Worm (Caenorhabditis elegans): ENCODE data around the gene srj-53.

The srj-53 gene

ce11 chrV:723895-724352, 29.4 kb upstream of the srj-53 start, which contains the start of gene fbxb-72:
fbxb-72 (minus strand) TSS chrV:723952.
- TF ChIP-seq T07F8.4 (tag; optimal IDR thresholded peaks at IDR 0.05) = no peak
- peak; percentile 38 for TF ChIP-seq gei-17 (GFP tag; optimal IDR thresholded peaks at IDR 0.05)
- no peak for TF ChIP-seq ztf-6 (GFP tag; IDR thresholded peaks at IDR 0.05)
- TF ChIP-seq akir-1 (GFP tag; optimal IDR thresholded peaks at IDR 0.05) = peak; percentile 25
- no peak for TF ChIP-seq him-1 (tag; optimal IDR thresholded peaks at IDR 0.05)
- no peak for TF ChIP-seq D2030.7 (GFP tag; IDR thresholded peaks at IDR 0.05)
- TF ChIP-seq F22D6.2 (tag; optimal IDR thresholded peaks at IDR 0.05) = peak; percentile 85
- no peak for TF ChIP-seq F10E7.11 (tag; optimal IDR thresholded peaks at IDR 0.05)
- TF ChIP-seq hrde-1 (tag; optimal IDR thresholded peaks at IDR 0.05; ENCODE audit: borderline replicate concordance) = no peak
- peak; percentile 32; the same call in 1 of the 2 replicates for TF ChIP-seq lin-26 (GFP tag; IDR thresholded peaks at IDR 0.05)
- TF ChIP-seq K12H6.12 (tag; optimal IDR thresholded peaks at IDR 0.05) = peak; percentile 53
- TF ChIP-seq rcor-1 (GFP tag; IDR thresholded peaks at IDR 0.05) = no peak
- TF ChIP-seq attf-6 (GFP tag; IDR thresholded peaks at IDR 0.05) = no peak
- no peak for TF ChIP-seq ztf-25 (GFP tag; IDR thresholded peaks at IDR 0.05)
- TF ChIP-seq Y95B8A.8 (GFP tag; IDR thresholded peaks at IDR 0.05) = peak; percentile 81; the same call in 1 of the 2 replicates
- 0 out of 2 replicates have a peak, but pooled peaks have one; percentile 9 for TF ChIP-seq madf-3 (GFP tag; IDR thresholded peaks at IDR 0.05)
- no peak for TF ChIP-seq let-607 (tag; optimal IDR thresholded peaks at IDR 0.05)
- TF ChIP-seq bed-1 (GFP tag; IDR thresholded peaks at IDR 0.05) = no peak
- peak; percentile 71; the same call in 1 of the 2 replicates for TF ChIP-seq C06A6.2 (GFP tag; conservative IDR thresholded peaks at IDR 0.05)
- no peak for TF ChIP-seq lsl-1 (GFP tag; optimal IDR thresholded peaks at IDR 0.05)
- TF ChIP-seq Y53G8AR.9 (GFP tag; conservative IDR thresholded peaks at IDR 0.05) = peak; percentile 94
- TF ChIP-seq mel-28 (tag; optimal IDR thresholded peaks at IDR 0.05; ENCODE audit: borderline replicate concordance) = no peak
- no peak for TF ChIP-seq egrh-3 (GFP tag; IDR thresholded peaks at IDR 0.05)
- TF ChIP-seq snpc-1.3 (tag; optimal IDR thresholded peaks at IDR 0.05; ENCODE audit: insufficient read depth) = peak; percentile 64
- TF ChIP-seq let-526 (GFP tag; IDR thresholded peaks at IDR 0.05) = 0 out of 2 replicates have a peak, but pooled peaks have one; percentile 11
- peak; percentile 22 for TF ChIP-seq ceh-27 (GFP tag; optimal IDR thresholded peaks at IDR 0.05)
- no peak for TF ChIP-seq die-1 (tag; optimal IDR thresholded peaks at IDR 0.05)
- no peak for TF ChIP-seq ceh-79 (tag; optimal IDR thresholded peaks at IDR 0.05)
- TF ChIP-seq tlf-1 (GFP tag; optimal IDR thresholded peaks at IDR 0.05) = peak; percentile 89
- TF ChIP-seq Y56A3A.18 (GFP tag; IDR thresholded peaks at IDR 0.05) = peak; percentile 81; the same call in 1 of the 2 replicates
- TF ChIP-seq aptf-2 (GFP tag; conservative IDR thresholded peaks at IDR 0.05) = no peak
- no peak for TF ChIP-seq ztf-18 (tag; optimal IDR thresholded peaks at IDR 0.05)
- peak; percentile 71 for TF ChIP-seq B0035.1 (tag; optimal IDR thresholded peaks at IDR 0.05)
- peak; percentile 11 for TF ChIP-seq nhr-90 (tag; optimal IDR thresholded peaks at IDR 0.05)
- TF ChIP-seq madf-6 (GFP tag; IDR thresholded peaks at IDR 0.05) = no peak
- no peak for TF ChIP-seq ets-4 (GFP tag; optimal IDR thresholded peaks at IDR 0.05)
- TF ChIP-seq ztf-3 (GFP tag; optimal IDR thresholded peaks at IDR 0.05) = no peak
- no peak for TF ChIP-seq lag-1 (GFP tag; IDR thresholded peaks at IDR 0.05)
- TF ChIP-seq attf-3 (GFP tag; conservative IDR thresholded peaks at IDR 0.05) = no peak
- no peak for TF ChIP-seq xnd-1 (tag; optimal IDR thresholded peaks at IDR 0.05)
- no peak for TF ChIP-seq egl-18 (GFP tag; IDR thresholded peaks at IDR 0.05)
- no peak for TF ChIP-seq F39B2.1 (GFP tag; IDR thresholded peaks at IDR 0.05)
- peak; percentile 41 for TF ChIP-seq F57A8.1 (GFP tag; optimal IDR thresholded peaks at IDR 0.05)
- no peak for TF ChIP-seq nfya-1 (tag; optimal IDR thresholded peaks at IDR 0.05; ENCODE audit: borderline replicate concordance, insufficient read depth)
- TF ChIP-seq lin-40 (tag; optimal IDR thresholded peaks at IDR 0.05) = peak; percentile 75
- TF ChIP-seq ekl-4 (GFP tag; IDR thresholded peaks at IDR 0.05) = no peak
- peak; percentile 46 for TF ChIP-seq zim-3 (tag; optimal IDR thresholded peaks at IDR 0.05)
- peak; percentile 85 for TF ChIP-seq F57C9.4 (tag; optimal IDR thresholded peaks at IDR 0.05)
